Worm (Caenorhabditis elegans): ENCODE results near the gene col-73.

DNA sequence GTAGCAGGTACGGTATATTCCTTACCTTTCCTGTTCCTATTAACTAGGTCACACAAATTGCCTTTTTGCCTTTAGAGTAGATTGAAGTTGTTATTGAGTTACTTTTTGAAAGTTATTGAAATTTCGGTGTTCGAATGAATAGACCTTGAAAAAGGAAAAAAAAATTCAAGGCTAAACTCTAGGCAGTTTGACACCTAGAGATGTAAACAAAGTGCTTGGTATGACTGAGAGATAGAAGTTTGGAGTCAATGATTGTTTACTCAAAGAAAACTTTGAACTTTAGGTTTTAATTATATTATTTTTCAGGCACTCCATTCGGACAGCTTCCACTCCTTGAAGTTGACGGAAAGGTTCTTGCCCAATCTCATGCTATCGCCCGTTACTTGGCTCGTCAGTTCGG, 9.6 kb upstream of the col-73 start:
- no peak for TF ChIP-seq rnt-1 (tag; optimal IDR thresholded peaks at IDR 0.05)
- no peak for TF ChIP-seq unc-62 (GFP tag; optimal IDR thresholded peaks at IDR 0.05)
- TF ChIP-seq lir-3 (tag; optimal IDR thresholded peaks at IDR 0.05; ENCODE audit: poor library complexity) = no peak
- TF ChIP-seq nhr-19 (GFP tag; conservative IDR thresholded peaks at IDR 0.05) = no peak
- TF ChIP-seq nhr-76 (tag; optimal IDR thresholded peaks at IDR 0.05) = no peak
- no peak for TF ChIP-seq ces-1 (GFP tag; optimal IDR thresholded peaks at IDR 0.05)
- TF ChIP-seq skn-1 (tag; optimal IDR thresholded peaks at IDR 0.05) = no peak
